Fruit fly (Drosophila melanogaster) whole organism, embryonic: Measurements from ENCODE around the gene CG33203.

ENCODE experiments used
- Atf-2 ChIP-seq: fragments of 200-800 bp; sonication (Bioruptor generic); optimal IDR thresholded peaks from 2 replicates; lab custom pipeline; 2016; ENCODE audit warnings: missing biosample characterization, missing genetic modification characterization
- Blimp-1 ChIP-seq: fragments of 200-800 bp; sonication (Bioruptor generic); optimal IDR thresholded peaks from 3 replicates; lab custom pipeline; 2018; ENCODE audit warnings: missing biosample characterization, missing genetic modification characterization, mild to moderate bottlenecking, moderate library complexity, missing genetic modification reagents
- CG11398 ChIP-seq: fragments of 200-800 bp; sonication (Bioruptor generic); optimal IDR thresholded peaks from 2 replicates; lab custom pipeline; 2016; ENCODE audit warnings: missing biosample characterization, missing genetic modification characterization
- CG11723 ChIP-seq: fragments of 200-800 bp; sonication (Bioruptor generic); optimal IDR thresholded peaks from 2 replicates; lab custom pipeline; 2017; ENCODE audit warnings: missing biosample characterization, mild to moderate bottlenecking, missing genetic modification characterization
- CG12659 ChIP-seq: fragments of 200-800 bp; sonication (Bioruptor generic); optimal IDR thresholded peaks from 3 replicates; lab custom pipeline; 2017; ENCODE audit warnings: mild to moderate bottlenecking, missing biosample characterization, missing genetic modification reagents, missing genetic modification characterization
- CG15696 ChIP-seq: fragments of 200-800 bp; sonication (Bioruptor generic); optimal IDR thresholded peaks from 2 replicates; lab custom pipeline; 2019; ENCODE audit warnings: missing biosample characterization, mild to moderate bottlenecking, missing genetic modification characterization, moderate library complexity
- CG1603 ChIP-seq: fragments of 200-800 bp; sonication (Bioruptor generic); optimal IDR thresholded peaks from 2 replicates; lab custom pipeline; 2019; ENCODE audit warnings: missing biosample characterization, mild to moderate bottlenecking, missing genetic modification characterization, moderate library complexity
- CG16779 ChIP-seq: fragments of 200-800 bp; sonication (Bioruptor generic); IDR thresholded peaks from 2 replicates; pipeline ENCODE4 v1.3.6; 2022; ENCODE audit warnings: missing biosample characterization, missing genetic modification characterization
- CG17385 ChIP-seq: fragments of 200-800 bp; sonication (Bioruptor generic); optimal IDR thresholded peaks from 3 replicates; lab custom pipeline; 2018; ENCODE audit warnings: missing biosample characterization, mild to moderate bottlenecking, missing genetic modification characterization
- CG1792 ChIP-seq: fragments of 200-800 bp; sonication (Bioruptor generic); optimal IDR thresholded peaks from 2 replicates; lab custom pipeline; 2016; ENCODE audit warnings: missing biosample characterization, missing genetic modification characterization
- CG3163 ChIP-seq: fragments of 200-800 bp; sonication (Bioruptor generic); optimal IDR thresholded peaks from 3 replicates; lab custom pipeline; 2016; ENCODE audit warnings: missing biosample characterization, missing genetic modification characterization
- CG3281 ChIP-seq: fragments of 200-800 bp; sonication (Bioruptor generic); optimal IDR thresholded peaks from 3 replicates; lab custom pipeline; 2017; ENCODE audit warnings: missing biosample characterization, mild to moderate bottlenecking, missing genetic modification characterization
- CG4424 ChIP-seq: fragments of 200-800 bp; sonication (Bioruptor generic); optimal IDR thresholded peaks from 3 replicates; lab custom pipeline; 2016; ENCODE audit warnings: missing biosample characterization, missing genetic modification characterization
- CG5245 ChIP-seq: fragments of 200-800 bp; sonication (Bioruptor generic); optimal IDR thresholded peaks from 3 replicates; lab custom pipeline; 2016; ENCODE audit warnings: missing biosample characterization, missing genetic modification characterization
- CG6654 ChIP-seq: fragments of 200-800 bp; sonication (Bioruptor generic); optimal IDR thresholded peaks from 2 replicates; lab custom pipeline; 2017; ENCODE audit warnings: missing biosample characterization, mild to moderate bottlenecking, missing genetic modification characterization
- CG7357 ChIP-seq: fragments of 200-800 bp; sonication (Bioruptor generic); IDR thresholded peaks from 3 replicates; pipeline ENCODE4 v1.3.6; 2022; ENCODE audit warnings: missing biosample characterization, missing genetic modification characterization
- CG7987 ChIP-seq: fragments of 200-800 bp; sonication (Bioruptor generic); optimal IDR thresholded peaks from 2 replicates; lab custom pipeline; 2018; ENCODE audit warnings: missing biosample characterization, mild to moderate bottlenecking, missing genetic modification characterization, moderate library complexity
- CG8290 ChIP-seq, 3 experiments: fragments of 200-800 bp; sonication (Bioruptor generic); optimal IDR thresholded peaks; 2 replicates each; lab custom pipeline; 2016 to 2019; ENCODE audit warnings: missing biosample characterization in 3 of 3, missing genetic modification characterization in 3 of 3, mild to moderate bottlenecking in 2 of 3, moderate library complexity in 1 of 3
- CG8359 ChIP-seq: fragments of 200-800 bp; sonication (Bioruptor generic); optimal IDR thresholded peaks from 2 replicates; lab custom pipeline; 2017; ENCODE audit warnings: missing biosample characterization, mild to moderate bottlenecking, missing genetic modification characterization, borderline replicate concordance
- CG9437 ChIP-seq: fragments of 200-800 bp; sonication (Bioruptor generic); optimal IDR thresholded peaks from 2 replicates; lab custom pipeline; 2018; ENCODE audit warnings: missing biosample characterization, mild to moderate bottlenecking, missing genetic modification characterization
- CG9727 ChIP-seq: fragments of 200-800 bp; sonication (Bioruptor generic); optimal IDR thresholded peaks from 3 replicates; lab custom pipeline; 2017; ENCODE audit warnings: missing biosample characterization, mild to moderate bottlenecking, missing genetic modification characterization
- CoRest ChIP-seq: fragments of 200-800 bp; sonication (Bioruptor generic); optimal IDR thresholded peaks from 3 replicates; lab custom pipeline; 2018; ENCODE audit warnings: missing biosample characterization, mild to moderate bottlenecking, missing genetic modification characterization, moderate library complexity
- Dref ChIP-seq: fragments of 200-800 bp; sonication (Bioruptor generic); IDR thresholded peaks from 2 replicates; pipeline ENCODE4 v1.3.6; 2022; ENCODE audit warnings: missing biosample characterization, missing genetic modification characterization
- Ets97D ChIP-seq: fragments of 200-800 bp; sonication (Bioruptor generic); optimal IDR thresholded peaks from 3 replicates; lab custom pipeline; 2016; ENCODE audit warnings: missing biosample characterization, missing genetic modification characterization
- Hr39 ChIP-seq: fragments of >200 bp; optimal IDR thresholded peaks from 2 replicates; lab custom pipeline; 2017
- Kr ChIP-seq: fragments of 200-800 bp; sonication (Bioruptor generic); optimal IDR thresholded peaks from 2 replicates; lab custom pipeline; 2017; ENCODE audit warnings: missing biosample characterization, mild to moderate bottlenecking, missing genetic modification characterization
- Max ChIP-seq: fragments of 200-800 bp; sonication (Bioruptor generic); optimal IDR thresholded peaks from 2 replicates; lab custom pipeline; 2016; ENCODE audit warnings: missing biosample characterization, mild to moderate bottlenecking, missing genetic modification characterization
- NFAT ChIP-seq: fragments of 200-800 bp; sonication (Bioruptor generic); IDR thresholded peaks from 2 replicates; pipeline ENCODE4 v1.3.6; 2022; ENCODE audit warnings: missing biosample characterization, missing genetic modification characterization
- Neu2 ChIP-seq: fragments of 200-800 bp; sonication (Bioruptor generic); optimal IDR thresholded peaks from 3 replicates; lab custom pipeline; 2016; ENCODE audit warnings: missing biosample characterization, missing genetic modification characterization, borderline replicate concordance
- NfI ChIP-seq: fragments of 200-800 bp; sonication (Bioruptor generic); optimal IDR thresholded peaks from 3 replicates; lab custom pipeline; 2018; ENCODE audit warnings: missing biosample characterization, mild to moderate bottlenecking, missing genetic modification characterization, moderate library complexity
- Oaz ChIP-seq: fragments of 200-800 bp; sonication (Bioruptor generic); IDR thresholded peaks from 2 replicates; pipeline ENCODE4 v1.3.6; 2022; ENCODE audit warnings: missing biosample characterization, missing genetic modification characterization
- Six4 ChIP-seq: fragments of 200-800 bp; sonication (Bioruptor generic); optimal IDR thresholded peaks from 2 replicates; lab custom pipeline; 2016; ENCODE audit warnings: missing biosample characterization, missing genetic modification characterization
- Sox100B ChIP-seq: fragments of 200-800 bp; sonication (Bioruptor generic); optimal IDR thresholded peaks from 3 replicates; lab custom pipeline; 2018; ENCODE audit warnings: missing biosample characterization, mild to moderate bottlenecking, missing genetic modification characterization
- ara ChIP-seq: fragments of 200-800 bp; sonication (Bioruptor generic); IDR thresholded peaks from 2 replicates; pipeline ENCODE4 v1.3.6; 2022; ENCODE audit warnings: missing biosample characterization, missing genetic modification characterization
- bigmax ChIP-seq: fragments of 200-800 bp; sonication (Bioruptor generic); optimal IDR thresholded peaks from 2 replicates; lab custom pipeline; 2018; ENCODE audit warnings: missing biosample characterization, mild to moderate bottlenecking, missing genetic modification characterization
- bsh ChIP-seq, 2 experiments: fragments of 200-800 bp; sonication (Bioruptor generic); optimal IDR thresholded peaks; 2 replicates each; lab custom pipeline; 2017 to 2018; ENCODE audit warnings: mild to moderate bottlenecking in 2 of 2, missing biosample characterization in 2 of 2, missing genetic modification characterization in 2 of 2, moderate library complexity in 1 of 2
- chif ChIP-seq, 2 experiments: fragments of 200-800 bp; sonication (Bioruptor generic); optimal IDR thresholded peaks; 3 replicates each; lab custom pipeline; 2016; ENCODE audit warnings: missing biosample characterization in 2 of 2, missing genetic modification characterization in 2 of 2
- chn ChIP-seq: fragments of 200-800 bp; sonication (Bioruptor generic); optimal IDR thresholded peaks from 2 replicates; lab custom pipeline; 2016; ENCODE audit warnings: missing biosample characterization, missing genetic modification characterization
- crol ChIP-seq: fragments of 200-800 bp; sonication (Bioruptor generic); IDR thresholded peaks from 2 replicates; pipeline ENCODE4 v1.3.6; 2022; ENCODE audit warnings: missing biosample characterization, missing genetic modification characterization
- disco-r ChIP-seq: fragments of 200-800 bp; sonication (Bioruptor generic); optimal IDR thresholded peaks from 2 replicates; lab custom pipeline; 2016; ENCODE audit warnings: missing biosample characterization, missing genetic modification characterization
- dmrt99B ChIP-seq: fragments of 200-800 bp; sonication (Bioruptor generic); optimal IDR thresholded peaks from 2 replicates; lab custom pipeline; 2018; ENCODE audit warnings: missing biosample characterization, mild to moderate bottlenecking, missing genetic modification characterization, moderate library complexity
- fd96Cb ChIP-seq: fragments of 200-800 bp; sonication (Bioruptor generic); optimal IDR thresholded peaks from 2 replicates; lab custom pipeline; 2018; ENCODE audit warnings: missing biosample characterization, mild to moderate bottlenecking, missing genetic modification characterization, moderate library complexity
- hbn ChIP-seq: fragments of 200-800 bp; sonication (Bioruptor generic); IDR thresholded peaks from 2 replicates; pipeline ENCODE4 v1.3.6; 2022; ENCODE audit warnings: missing biosample characterization, missing genetic modification characterization; ENCODE audit not compliant: partially characterized antibody
- kni ChIP-seq: fragments of 200-800 bp; sonication (Bioruptor generic); optimal IDR thresholded peaks from 3 replicates; lab custom pipeline; 2017; ENCODE audit warnings: mild to moderate bottlenecking, missing biosample characterization, missing genetic modification reagents, missing genetic modification characterization
- maf-S ChIP-seq: fragments of 200-800 bp; sonication (Bioruptor generic); optimal IDR thresholded peaks from 2 replicates; lab custom pipeline; 2016; ENCODE audit warnings: missing biosample characterization, missing genetic modification characterization
- pzg ChIP-seq: fragments of 200-800 bp; sonication (Bioruptor generic); optimal IDR thresholded peaks from 3 replicates; lab custom pipeline; 2018; ENCODE audit warnings: missing biosample characterization, mild to moderate bottlenecking, missing genetic modification characterization, moderate library complexity
- sd ChIP-seq: fragments of 200-800 bp; sonication (Bioruptor generic); optimal IDR thresholded peaks from 3 replicates; lab custom pipeline; 2018; ENCODE audit warnings: missing biosample characterization, mild to moderate bottlenecking, missing genetic modification characterization, moderate library complexity
- slp2 ChIP-seq: fragments of 200-800 bp; sonication (Bioruptor generic); optimal IDR thresholded peaks from 2 replicates; lab custom pipeline; 2016; ENCODE audit warnings: missing biosample characterization, missing genetic modification characterization
- ttk ChIP-seq: fragments of 200-800 bp; sonication (Bioruptor generic); IDR thresholded peaks from 2 replicates; pipeline ENCODE4 v2.1.2; 2022; ENCODE audit warnings: missing biosample characterization, missing genetic modification characterization
- yki ChIP-seq: fragments of >200 bp; optimal IDR thresholded peaks from 3 replicates; lab custom pipeline; 2018

CG33203 gene

DNA sequence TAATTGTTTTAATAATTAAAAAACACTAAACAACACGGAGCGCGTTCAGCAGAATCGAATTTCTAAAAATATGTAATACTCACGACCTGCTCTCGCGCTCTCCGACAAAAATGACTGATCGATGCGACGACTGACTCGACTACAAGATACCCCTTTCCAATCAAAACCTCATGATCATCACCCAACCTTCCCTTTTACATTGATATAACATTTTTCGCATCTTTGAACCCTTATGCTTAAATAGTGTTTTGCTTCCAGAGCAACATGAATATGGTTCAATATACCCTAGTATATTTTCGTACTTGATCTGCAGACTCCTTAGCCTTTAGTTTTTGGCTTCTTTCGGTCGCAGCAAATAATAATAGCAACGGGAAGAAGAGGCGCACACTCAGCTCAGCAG, 24.2 kb upstream of the CG33203 start (continued):
- TF ChIP-seq sd (peak; percentile 33), CG3281 (GFP tag; lab: Kevin White, UChicago) (peak; percentile 22), Sox100B (GFP tag; lab: Kevin White, UChicago) (no peak), CG12659 (peak; percentile 65), CG4424 (GFP tag; lab: Kevin White, UChicago) (no peak), dmrt99B (tag; lab: Kevin White, UChicago) (peak; percentile 83), CoRest (tag; lab: Kevin White, UChicago) (peak; percentile 78), Neu2 (GFP tag; lab: Kevin White, UChicago) (no peak), Oaz (GFP tag; lab: Robert Waterston, UW) (peak; percentile 20; the same call in 1 of the 2 replicates), CG7357 (GFP tag; lab: Robert Waterston, UW) (peak; percentile 68), Six4 (peak; percentile 75), CG5245 (GFP tag; lab: Kevin White, UChicago) (peak; percentile 54), crol (GFP tag; lab: Robert Waterston, UW) (no peak), yki (lab: Kevin White, UChicago) (no peak), disco-r (peak; percentile 33), Blimp-1 (peak; percentile 62), chn (GFP tag; lab: Kevin White, UChicago) (peak; percentile 59), CG3163 (GFP tag; lab: Kevin White, UChicago) (peak; percentile 40), CG1792 (GFP tag; lab: Kevin White, UChicago) (peak; percentile 29), CG9437 (GFP tag; lab: Kevin White, UChicago) (peak; percentile 51), CG15696 (tag; lab: Kevin White, UChicago) (no peak), CG8290 (GFP tag; optimal IDR thresholded peaks at IDR 0.05; lab: Kevin White, UChicago) (no peak), CG8290 (tag; optimal IDR thresholded peaks at IDR 0.05; lab: Kevin White, UChicago) (peak in 1 of 2 experiments; percentile 91), Ets97D (peak; percentile 33), kni (GFP tag; lab: Kevin White, UChicago) (no peak), pzg (GFP tag; lab: Kevin White, UChicago) (no peak), Hr39 (no peak), CG11398 (GFP tag; lab: Kevin White, UChicago) (peak; percentile 26), CG1603 (tag; lab: Kevin White, UChicago) (peak; percentile 90), Dref (GFP tag; lab: Robert Waterston, UW) (no peak), Kr (GFP tag; lab: Kevin White, UChicago) (no peak), NFAT (GFP tag; lab: Robert Waterston, UW) (peak; percentile 68), fd96Cb (tag; lab: Kevin White, UChicago) (peak; percentile 71), CG7987 (GFP tag; lab: Kevin White, UChicago) (no peak), CG8359 (GFP tag; lab: Kevin White, UChicago) (peak; percentile 13), CG11723 (GFP tag; lab: Kevin White, UChicago) (no peak), maf-S (peak; percentile 66), hbn (no peak), chif (GFP tag; optimal IDR thresholded peaks at IDR 0.05; lab: Kevin White, UChicago) (peak; percentile 75), CG16779 (GFP tag; lab: Robert Waterston, UW) (0 out of 2 replicates have a peak, but pooled peaks have one; percentile 15), CG17385 (GFP tag; lab: Kevin White, UChicago) (peak; percentile 69), bsh (GFP tag; optimal IDR thresholded peaks at IDR 0.05; lab: Kevin White, UChicago) (peak; percentile 25 to 85), ara (GFP tag; lab: Robert Waterston, UW) (peak; percentile 89), slp2 (GFP tag; lab: Kevin White, UChicago) (peak; percentile 40), bigmax (GFP tag; lab: Kevin White, UChicago) (no peak), Atf-2 (peak; percentile 72), CG6654 (GFP tag; lab: Kevin White, UChicago) (peak; percentile 36), CG9727 (GFP tag; lab: Kevin White, UChicago) (peak; percentile 51), Max (GFP tag; lab: Kevin White, UChicago) (peak; percentile 50), ttk (peak; percentile 83), NfI (GFP tag; lab: Kevin White, UChicago) (peak; percentile 75)
